Worm (Caenorhabditis elegans) whole organism, L4 larva: ENCODE results near the gene mlc-7.

ENCODE experiments used
- D1046.2 ChIP-seq: fragments of 200-800 bp; sonication (Bioruptor generic); IDR thresholded peaks from 2 replicates; pipeline ENCODE4 v1.3.6; 2022; ENCODE audit warnings: missing genetic modification characterization, missing compliant biosample characterization
- F10B5.3 ChIP-seq: sonication (generic microtip); optimal IDR thresholded peaks from 2 replicates; lab custom pipeline; 2016; ENCODE audit warnings: mild to moderate bottlenecking, missing genetic modification characterization, missing compliant biosample characterization
- F37D6.2 ChIP-seq: sonication (generic microtip); optimal IDR thresholded peaks from 2 replicates; lab custom pipeline; 2016; ENCODE audit warnings: mild to moderate bottlenecking, missing genetic modification characterization, missing compliant biosample characterization
- F49E8.2 ChIP-seq: sonication (generic microtip); optimal IDR thresholded peaks from 2 replicates; lab custom pipeline; 2016; ENCODE audit warnings: missing compliant biosample characterization, mild to moderate bottlenecking, missing genetic modification characterization, borderline replicate concordance
- Y5F2A.4 ChIP-seq: fragments of 200-800 bp; sonication (Bioruptor generic); optimal IDR thresholded peaks from 2 replicates; lab custom pipeline; 2018; ENCODE audit warnings: mild to moderate bottlenecking, missing genetic modification characterization, missing compliant biosample characterization
- ZK337.2 ChIP-seq: fragments of 200-800 bp; sonication (Bioruptor generic); IDR thresholded peaks from 2 replicates; pipeline ENCODE4 v1.3.6; 2022; ENCODE audit warnings: missing genetic modification reagents, missing genetic modification characterization, missing compliant biosample characterization
- aha-1 ChIP-seq: fragments of 150-350 bp; peaks from one replicate; lab custom pipeline; 2014; ENCODE audit warnings: missing biosample characterization, missing genetic modification characterization
- aly-2 ChIP-seq: sonication (generic microtip); optimal IDR thresholded peaks from 2 replicates; lab custom pipeline; 2018; ENCODE audit warnings: missing biosample characterization, missing genetic modification characterization
- ama-1 ChIP-seq: fragments of 150-350 bp; optimal IDR thresholded peaks from 2 replicates; lab custom pipeline; 2014; ENCODE audit warnings: inconsistent platforms, mixed read lengths
- ceh-28 ChIP-seq: fragments of 150-350 bp; optimal IDR thresholded peaks from 2 replicates; lab custom pipeline; 2014; ENCODE audit warnings: missing biosample characterization, missing genetic modification reagents, missing genetic modification characterization
- ceh-82 ChIP-seq: sonication (generic microtip); optimal IDR thresholded peaks from 2 replicates; lab custom pipeline; 2017; ENCODE audit warnings: missing biosample characterization, missing genetic modification characterization
- ctbp-1 ChIP-seq: fragments of 200-800 bp; sonication (Bioruptor generic); IDR thresholded peaks from 2 replicates; pipeline ENCODE4 v1.3.6; 2022; ENCODE audit warnings: missing genetic modification reagents, missing genetic modification characterization, missing compliant biosample characterization
- daf-16 ChIP-seq, 3 experiments: sonication (generic microtip); optimal IDR thresholded peaks; 2 replicates each; lab custom pipeline; 2016 to 2017; ENCODE audit warnings: missing genetic modification characterization in 3 of 3, missing genetic modification reagents in 3 of 3, mild to moderate bottlenecking in 2 of 3, missing compliant biosample characterization in 2 of 3, missing biosample characterization in 1 of 3, moderate library complexity in 1 of 3
- daf-19 ChIP-seq: fragments of 200-800 bp; sonication (Bioruptor generic); conservative IDR thresholded peaks from 2 replicates; pipeline ENCODE4 v1.3.6; 2022; ENCODE audit warnings: missing genetic modification characterization, missing compliant biosample characterization
- daf-8 ChIP-seq: fragments of 200-800 bp; sonication (Bioruptor generic); IDR thresholded peaks from 2 replicates; pipeline ENCODE4 v1.3.6; 2022; ENCODE audit warnings: missing genetic modification characterization, missing compliant biosample characterization
- dmd-6 ChIP-seq: fragments of 200-800 bp; sonication (Bioruptor generic); IDR thresholded peaks from 2 replicates; pipeline ENCODE4 v1.3.6; 2022; ENCODE audit warnings: missing genetic modification reagents, missing genetic modification characterization, missing compliant biosample characterization
- dmd-8 ChIP-seq: fragments of 200-800 bp; sonication (Bioruptor generic); IDR thresholded peaks from 2 replicates; pipeline ENCODE4 v1.3.6; 2022; ENCODE audit warnings: missing genetic modification characterization, missing compliant biosample characterization
- dmd-9 ChIP-seq: fragments of 200-800 bp; sonication (Bioruptor generic); IDR thresholded peaks from 2 replicates; pipeline ENCODE4 v1.3.6; 2022; ENCODE audit warnings: missing genetic modification reagents, missing genetic modification characterization, missing compliant biosample characterization
- dve-1 ChIP-seq: sonication (generic microtip); optimal IDR thresholded peaks from 2 replicates; lab custom pipeline; 2017; ENCODE audit warnings: antibody characterized with exemption, mild to moderate bottlenecking, missing genetic modification characterization, missing compliant biosample characterization; ENCODE audit not compliant: insufficient read depth
- egl-43 ChIP-seq: fragments of 200-800 bp; sonication (Bioruptor generic); IDR thresholded peaks from 2 replicates; pipeline ENCODE4 v1.3.6; 2022; ENCODE audit warnings: missing genetic modification reagents, missing genetic modification characterization, missing compliant biosample characterization
- gei-8 ChIP-seq: fragments of 200-800 bp; sonication (Bioruptor generic); optimal IDR thresholded peaks from 2 replicates; lab custom pipeline; 2018; ENCODE audit warnings: mild to moderate bottlenecking, missing genetic modification characterization, missing compliant biosample characterization
- hif-1 ChIP-seq, 2 experiments: sonication (generic microtip); optimal IDR thresholded peaks; 2 replicates each; lab custom pipeline; 2016 to 2017; ENCODE audit warnings: missing compliant biosample characterization in 2 of 2, missing genetic modification characterization in 2 of 2, missing genetic modification reagents in 2 of 2, missing genotype in 2 of 2, mild to moderate bottlenecking in 1 of 2
- hlh-11 ChIP-seq: fragments of 200-800 bp; sonication (Bioruptor generic); optimal IDR thresholded peaks from 2 replicates; lab custom pipeline; 2018; ENCODE audit warnings: mild to moderate bottlenecking, missing genetic modification characterization, missing compliant biosample characterization
- lin-1 ChIP-seq: fragments of 200-800 bp; sonication (Bioruptor generic); IDR thresholded peaks from 2 replicates; pipeline ENCODE4 v1.3.6; 2022; ENCODE audit warnings: missing genetic modification reagents, missing genetic modification characterization, missing compliant biosample characterization
- lin-38 ChIP-seq: fragments of 200-800 bp; sonication (Bioruptor generic); IDR thresholded peaks from 2 replicates; pipeline ENCODE4 v1.3.6; 2022; ENCODE audit warnings: missing genetic modification reagents, missing genetic modification characterization, missing compliant biosample characterization
- lin-39 ChIP-seq: fragments of 150-350 bp; optimal IDR thresholded peaks from 2 replicates; lab custom pipeline; 2014; ENCODE audit warnings: missing biosample characterization, missing genetic modification reagents, missing genetic modification characterization
- madf-9 ChIP-seq: fragments of 200-800 bp; sonication (Bioruptor generic); conservative IDR thresholded peaks from 2 replicates; pipeline ENCODE4 v1.3.6; 2022; ENCODE audit warnings: missing genetic modification reagents, missing genetic modification characterization, missing compliant biosample characterization
- mdt-29 ChIP-seq: fragments of 200-800 bp; sonication (Bioruptor generic); IDR thresholded peaks from 2 replicates; pipeline ENCODE4 v1.3.6; 2022; ENCODE audit warnings: missing genetic modification reagents, missing genetic modification characterization, missing compliant biosample characterization
- mep-1 ChIP-seq: fragments of 150-350 bp; sonication (generic microtip); optimal IDR thresholded peaks from 3 replicates; lab custom pipeline; 2014; ENCODE audit warnings: missing biosample characterization, missing genetic modification characterization
- mes-2 ChIP-seq: sonication (generic microtip); optimal IDR thresholded peaks from 2 replicates; lab custom pipeline; 2016; ENCODE audit warnings: missing genotype, mild to moderate bottlenecking, missing genetic modification characterization, missing compliant biosample characterization; ENCODE audit not compliant: poor library complexity, severe bottlenecking
- nhr-11 ChIP-seq: fragments of 150-350 bp; optimal IDR thresholded peaks from 2 replicates; lab custom pipeline; 2014; ENCODE audit warnings: missing biosample characterization, missing genetic modification characterization
- nhr-25 ChIP-seq: sonication (generic microtip); optimal IDR thresholded peaks from 2 replicates; lab custom pipeline; 2017; ENCODE audit warnings: missing genetic modification characterization, mild to moderate bottlenecking, missing compliant biosample characterization, antibody characterized with exemption, moderate library complexity, borderline replicate concordance; ENCODE audit not compliant: insufficient read depth
- nhr-41 ChIP-seq: fragments of 200-800 bp; sonication (Bioruptor generic); IDR thresholded peaks from 2 replicates; pipeline ENCODE4 v1.3.6; 2022; ENCODE audit warnings: missing genetic modification reagents, missing genetic modification characterization, missing compliant biosample characterization
- nhr-42 ChIP-seq: fragments of 200-800 bp; sonication (Bioruptor generic); IDR thresholded peaks from 2 replicates; pipeline ENCODE4 v1.3.6; 2022; ENCODE audit warnings: missing genetic modification characterization, missing compliant biosample characterization
- nhr-76 ChIP-seq: fragments of 150-350 bp; optimal IDR thresholded peaks from 2 replicates; lab custom pipeline; 2014; ENCODE audit warnings: missing biosample characterization, missing genetic modification characterization
- nhr-77 ChIP-seq: fragments of 150-350 bp; optimal IDR thresholded peaks from 2 replicates; lab custom pipeline; 2014; ENCODE audit warnings: missing biosample characterization, missing genetic modification characterization
- pqm-1 ChIP-seq: sonication (generic microtip); optimal IDR thresholded peaks from 2 replicates; lab custom pipeline; 2017; ENCODE audit warnings: missing biosample characterization, missing genetic modification characterization
- rbr-2 ChIP-seq: sonication (generic microtip); optimal IDR thresholded peaks from 2 replicates; lab custom pipeline; 2016; ENCODE audit warnings: missing genotype, missing genetic modification characterization, missing compliant biosample characterization
- unc-130 ChIP-seq: sonication (generic microtip); optimal IDR thresholded peaks from 2 replicates; lab custom pipeline; 2016; ENCODE audit warnings: missing genetic modification reagents, missing genetic modification characterization, missing compliant biosample characterization
- unc-62 ChIP-seq, 3 experiments: fragments of 150-350 bp in 1 of 3; sonication (generic microtip); optimal IDR thresholded peaks in 2 of 3; peaks in 1 of 3; 1 replicate in 1 of 3; 2 replicates in 2 of 3; lab custom pipeline; 2014 to 2017; ENCODE audit warnings: missing biosample characterization in 3 of 3, missing genetic modification characterization in 3 of 3, missing genetic modification reagents in 3 of 3, missing genotype in 1 of 3
- zfp-2 ChIP-seq: sonication (generic microtip); optimal IDR thresholded peaks from 2 replicates; lab custom pipeline; 2016; ENCODE audit warnings: mild to moderate bottlenecking, missing genetic modification characterization, missing compliant biosample characterization
- ztf-11 ChIP-seq: fragments of 150-350 bp; optimal IDR thresholded peaks from 2 replicates; lab custom pipeline; 2014; ENCODE audit warnings: missing biosample characterization, missing genetic modification characterization
- ztf-7 ChIP-seq: fragments of 150-350 bp; optimal IDR thresholded peaks from 2 replicates; lab custom pipeline; 2014; ENCODE audit warnings: missing biosample characterization, missing genetic modification characterization

Gene mlc-7

ce11 chrIII:13766704-13767323 lies 15.6 kb downstream of the mlc-7 start (continued):
- TF ChIP-seq pqm-1 (peak; percentile 8), daf-16 (GFP tag; optimal IDR thresholded peaks at IDR 0.05; lab: Kevin White, UChicago) (peak in 1 of 2 experiments; percentile 11), daf-16 (tag; optimal IDR thresholded peaks at IDR 0.05; lab: Kevin White, UChicago) (peak; percentile 79), nhr-77 (tag; lab: Kevin White, UChicago) (peak; percentile 15), mep-1 (tag; lab: Kevin White, UChicago) (peak; percentile 37), dmd-9 (GFP tag; lab: Robert Waterston, UW) (no peak), aly-2 (tag; lab: Kevin White, UChicago) (no peak), nhr-25 (tag; lab: Kevin White, UChicago) (no peak), gei-8 (no peak), F37D6.2 (tag; lab: Kevin White, UChicago) (no peak), ztf-11 (tag; lab: Kevin White, UChicago) (no peak), ceh-82 (no peak), dmd-6 (GFP tag; lab: Robert Waterston, UW) (peak; percentile 59), ZK337.2 (no peak), ceh-28 (tag; lab: Kevin White, UChicago) (no peak), mdt-29 (GFP tag; lab: Robert Waterston, UW) (no peak), lin-1 (GFP tag; lab: Robert Waterston, UW) (0 out of 2 replicates have a peak, but pooled peaks have one; percentile 9), nhr-42 (no peak), ama-1 (lab: Kevin White, UChicago) (peak; percentile 67), nhr-11 (no peak), nhr-76 (tag; lab: Kevin White, UChicago) (no peak), D1046.2 (no peak), hlh-11 (peak; percentile 76), dmd-8 (GFP tag; lab: Robert Waterston, UW) (no peak)
- TF ChIP-seq, all 104 proteins: peak for 21

ce11 chrIII:13768074-13768662 lies 16.9 kb downstream of the mlc-7 start, which contains the start of gene rml-1:
Gene rml-1, minus strand, starts transcription at chrIII:13768092.
- TF ChIP-seq egl-43 (GFP tag; lab: Robert Waterston, UW): no peak
- peak; percentile 58 for TF ChIP-seq ama-1 (lab: Kevin White, UChicago)
- TF ChIP-seq nhr-41: no peak
- TF ChIP-seq hif-1 (tag; optimal IDR thresholded peaks at IDR 0.05; lab: Kevin White, UChicago): peak in 1 of 2 experiments; percentile 88
- TF ChIP-seq mes-2 (tag; lab: Kevin White, UChicago): peak; percentile 22
- peak; percentile 17 for TF ChIP-seq aha-1 (tag; lab: Kevin White, UChicago)
- peak in 1 of 2 experiments; percentile 0 for TF ChIP-seq unc-62 (GFP tag; optimal IDR thresholded peaks at IDR 0.05 in 1 of 2; lab: Kevin White, UChicago)
- no peak for TF ChIP-seq unc-62 (tag; optimal IDR thresholded peaks at IDR 0.05; lab: Kevin White, UChicago)
- no peak for TF ChIP-seq daf-16 (GFP tag; optimal IDR thresholded peaks at IDR 0.05; lab: Kevin White, UChicago)
- peak; percentile 9 for TF ChIP-seq daf-16 (tag; optimal IDR thresholded peaks at IDR 0.05; lab: Kevin White, UChicago)
- peak; percentile 66 for TF ChIP-seq F49E8.2 (tag; lab: Kevin White, UChicago)
- TF ChIP-seq mdt-29 (GFP tag; lab: Robert Waterston, UW): no peak
- TF ChIP-seq lin-38 (GFP tag; lab: Robert Waterston, UW): peak; percentile 55
- TF ChIP-seq ztf-7: no peak

DNA sequence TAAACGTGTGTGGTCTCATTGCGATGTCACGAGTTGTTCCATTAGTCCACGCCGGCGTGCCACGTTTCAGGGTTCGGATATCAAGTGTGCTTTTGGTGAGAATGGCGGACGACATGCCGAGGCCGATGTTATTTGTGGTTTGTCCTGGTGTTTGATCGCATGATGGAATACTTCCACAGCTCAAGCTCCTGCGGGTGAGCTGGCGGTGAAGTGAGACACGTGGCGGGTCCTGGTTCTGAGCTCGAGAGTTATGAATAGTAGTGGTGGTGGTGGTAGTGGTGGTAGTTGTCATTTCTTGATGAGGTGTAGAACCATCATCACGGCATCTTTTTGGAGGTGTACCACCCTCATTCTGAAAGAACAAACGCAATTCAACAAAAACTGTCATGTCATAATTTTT lies 18.8 kb downstream of the mlc-7 start:
- TF ChIP-seq lin-39 (tag; lab: Kevin White, UChicago) (no peak), unc-62 (GFP tag; optimal IDR thresholded peaks at IDR 0.05 in 1 of 2; lab: Kevin White, UChicago) (peak in 1 of 2 experiments; percentile 96), unc-62 (tag; optimal IDR thresholded peaks at IDR 0.05; lab: Kevin White, UChicago) (no peak)

DNA sequence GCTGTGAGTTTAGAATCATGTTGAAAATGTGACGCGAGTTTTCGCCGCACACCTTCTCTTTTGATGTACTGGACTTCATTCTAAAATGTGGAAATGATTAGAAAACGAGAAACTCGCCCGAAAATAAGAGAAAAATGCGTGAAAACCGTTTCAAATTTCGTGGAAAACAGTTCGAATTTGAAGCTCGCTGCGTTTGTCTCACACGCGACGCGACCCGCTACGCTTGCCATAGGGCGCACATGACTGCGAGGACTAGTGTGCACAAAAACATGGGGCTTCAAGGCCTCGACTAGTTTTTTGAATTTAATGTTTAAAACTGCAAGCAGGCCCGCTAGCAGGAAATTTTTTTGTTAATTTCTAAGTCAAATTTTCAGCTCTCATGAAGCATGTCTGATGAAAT lies 19.9 kb downstream of the mlc-7 start, which contains the start of the genes cyk-4 and pdr-1:
Gene cyk-4 (minus strand): TSS at position 80 of the 400 bp plus-strand sequence.
Gene pdr-1 (plus strand): TSS at position 369 of the 400 bp plus-strand sequence.
- TF ChIP-seq madf-9 (GFP tag; lab: Robert Waterston, UW): no peak
- no peak for TF ChIP-seq daf-16 (GFP tag; optimal IDR thresholded peaks at IDR 0.05; lab: Kevin White, UChicago)
- peak; percentile 34 for TF ChIP-seq daf-16 (tag; optimal IDR thresholded peaks at IDR 0.05; lab: Kevin White, UChicago)
- TF ChIP-seq daf-19: no peak
- TF ChIP-seq F10B5.3: no peak
- TF ChIP-seq zfp-2 (tag; lab: Kevin White, UChicago): no peak
- TF ChIP-seq ctbp-1 (GFP tag; lab: Robert Waterston, UW): no peak
- TF ChIP-seq daf-8: no peak
- TF ChIP-seq rbr-2: no peak
- no peak for TF ChIP-seq Y5F2A.4 (GFP tag; lab: Kevin White, UChicago)
- peak; percentile 14 for TF ChIP-seq unc-130
- TF ChIP-seq egl-43 (GFP tag; lab: Robert Waterston, UW): no peak
- no peak for TF ChIP-seq dmd-6 (GFP tag; lab: Robert Waterston, UW)
- TF ChIP-seq F49E8.2 (tag; lab: Kevin White, UChicago): no peak
- no peak for TF ChIP-seq dve-1
